Fruit fly (Drosophila melanogaster) whole organism: ENCODE data around the gene CG13676.

Experiments used
- CG8478 ChIP-seq: fragments of >200 bp; optimal IDR thresholded peaks from 2 replicates; lab custom pipeline; 2018; ENCODE audit warnings: inconsistent platforms
- Dll ChIP-seq: fragments of >200 bp; optimal IDR thresholded peaks from 2 replicates; lab custom pipeline; 2017
- EcR ChIP-seq, 2 experiments: fragments of >200 bp; optimal IDR thresholded peaks; 2 replicates each; lab custom pipeline; 2017; ENCODE audit warnings: missing biosample characterization in 2 of 2, missing genetic modification characterization in 2 of 2, missing genetic modification reagents in 2 of 2
- pan ChIP-seq: fragments of >200 bp; optimal IDR thresholded peaks from 2 replicates; lab custom pipeline; 2017
- psq ChIP-seq: fragments of >200 bp; optimal IDR thresholded peaks from 2 replicates; lab custom pipeline; 2017
- usp ChIP-seq: fragments of >200 bp; optimal IDR thresholded peaks from 2 replicates; lab custom pipeline; 2017; ENCODE audit warnings: missing biosample characterization, missing genetic modification characterization, mixed read lengths

Gene CG13676

dm6 chr3L:8137448-8137906, 14.1 kb downstream of the CG13676 start, which contains the start of the genes Setx and mus301:
Gene Setx (minus strand): TSS chr3L:8137498.
Gene mus301 (plus strand): TSS chr3L:8137808.
- TF ChIP-seq CG8478 (lab: Kevin White, UChicago), result no peak
- no peak for TF ChIP-seq EcR (GFP tag; optimal IDR thresholded peaks at IDR 0.05; lab: Kevin White, UChicago)
- TF ChIP-seq Dll (lab: Kevin White, UChicago), result no peak
- TF ChIP-seq usp, result no peak
- no peak for TF ChIP-seq pan (lab: Kevin White, UChicago)
- TF ChIP-seq psq (lab: Kevin White, UChicago), result no peak

DNA sequence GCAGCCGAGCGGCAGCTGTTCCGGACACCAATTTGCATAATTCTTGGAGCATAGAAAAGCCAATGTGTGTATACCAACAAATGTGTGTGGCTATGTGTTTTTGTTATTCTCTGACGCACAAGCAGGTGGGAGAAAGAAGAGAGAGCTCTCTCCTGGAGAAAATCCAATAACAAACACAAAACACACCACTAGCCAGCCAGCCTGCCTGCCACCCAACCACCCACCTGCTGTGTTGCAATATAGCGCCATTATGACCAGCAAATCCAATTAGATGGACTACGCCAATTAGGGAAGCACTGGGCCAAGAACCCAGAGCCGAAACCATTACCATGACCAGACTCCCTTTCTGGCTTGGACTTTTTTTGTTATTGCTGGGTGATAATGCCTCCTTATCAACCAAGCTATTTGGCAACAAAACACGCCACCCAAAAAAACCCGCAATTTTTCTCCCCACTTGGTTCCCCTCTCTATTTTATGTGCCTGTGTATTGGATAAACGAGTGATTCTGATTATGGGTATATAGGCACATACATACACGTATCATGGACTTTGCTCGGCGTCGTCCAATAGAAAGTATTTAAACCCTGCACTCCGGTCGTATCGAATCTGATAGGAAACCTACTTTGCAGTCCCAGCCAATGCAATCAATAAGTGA, 23.1 kb downstream of the CG13676 start:
- TF ChIP-seq pan (lab: Kevin White, UChicago) (no peak), CG8478 (lab: Kevin White, UChicago) (no peak)

- no peak for TF ChIP-seq usp
- no peak for TF ChIP-seq psq (lab: Kevin White, UChicago)
- TF ChIP-seq EcR (GFP tag; optimal IDR thresholded peaks at IDR 0.05; lab: Kevin White, UChicago), result no peak
- no peak for TF ChIP-seq CG8478 (lab: Kevin White, UChicago)
- TF ChIP-seq Dll (lab: Kevin White, UChicago), result no peak
- TF ChIP-seq pan (lab: Kevin White, UChicago), result no peak
Measured at dm6 chr3L:8127712-8128210, 23.9 kb downstream of the CG13676 start, which contains the start of the genes Cds and Uba2. Gene Cds (plus strand): TSS chr3L:8127762. Gene Uba2 (minus strand): TSS chr3L:8127818.

dm6 chr3L:8124481-8125359, 26.9 kb downstream of the CG13676 start, which contains the start of the genes CG7550 and mRpL36:
Gene CG7550 (minus strand): TSS chr3L:8124531.
Gene mRpL36 (minus strand): TSS chr3L:8125132.
- TF ChIP-seq CG8478 (lab: Kevin White, UChicago) (no peak), Dll (lab: Kevin White, UChicago) (no peak), pan (lab: Kevin White, UChicago) (no peak), EcR (GFP tag; optimal IDR thresholded peaks at IDR 0.05; lab: Kevin White, UChicago) (no peak), usp (no peak), psq (lab: Kevin White, UChicago) (no peak)

DNA sequence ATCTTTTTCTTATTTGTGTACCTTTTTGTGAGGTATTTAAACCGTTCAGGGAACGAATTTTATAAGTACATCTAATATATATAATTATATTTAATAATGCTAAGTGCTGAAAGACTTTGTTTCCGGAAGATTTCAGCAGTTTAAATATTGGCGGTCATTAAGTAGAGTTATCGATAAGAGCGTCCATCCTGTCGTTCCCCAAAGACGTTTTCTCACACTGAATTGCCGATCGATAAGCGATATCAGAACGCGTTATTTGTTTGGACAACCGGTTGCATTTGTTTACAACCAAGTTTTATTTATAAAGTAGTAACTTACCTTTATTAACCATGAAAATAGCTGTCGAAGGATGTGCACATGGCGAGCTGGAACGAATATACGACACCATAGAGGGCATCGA, 30.0 kb downstream of the CG13676 start, which contains the start of gene ldbr:
Gene ldbr (plus strand): TSS at position 238 of the 400 bp plus-strand sequence.
- TF ChIP-seq CG8478 (lab: Kevin White, UChicago) (no peak), usp (no peak), psq (lab: Kevin White, UChicago) (no peak), Dll (lab: Kevin White, UChicago) (no peak), EcR (GFP tag; optimal IDR thresholded peaks at IDR 0.05; lab: Kevin White, UChicago) (no peak), pan (lab: Kevin White, UChicago) (no peak)

DNA sequence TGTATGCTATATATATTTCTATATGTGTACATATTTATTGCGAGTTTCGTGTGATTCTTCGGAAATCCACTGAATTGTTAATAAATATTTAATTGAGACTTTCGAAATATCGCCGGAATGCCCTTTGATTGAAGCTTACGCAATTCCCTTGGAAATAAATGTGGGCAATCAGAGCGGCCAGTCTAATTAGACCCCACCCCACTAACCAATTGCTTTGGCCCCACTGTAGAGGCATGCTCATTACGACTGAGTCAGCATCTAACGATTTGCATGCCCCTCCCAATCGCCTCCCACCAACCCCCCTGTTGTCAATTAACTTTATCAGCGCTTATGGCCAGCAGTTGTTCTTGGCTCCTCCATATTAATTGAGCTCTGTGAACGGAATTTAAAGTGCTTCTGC, 34.8 kb downstream of the CG13676 start:
- TF ChIP-seq EcR (GFP tag; optimal IDR thresholded peaks at IDR 0.05; lab: Kevin White, UChicago) (no peak), psq (lab: Kevin White, UChicago) (no peak), usp (no peak), Dll (lab: Kevin White, UChicago) (no peak), pan (lab: Kevin White, UChicago) (no peak), CG8478 (lab: Kevin White, UChicago) (no peak)

DNA sequence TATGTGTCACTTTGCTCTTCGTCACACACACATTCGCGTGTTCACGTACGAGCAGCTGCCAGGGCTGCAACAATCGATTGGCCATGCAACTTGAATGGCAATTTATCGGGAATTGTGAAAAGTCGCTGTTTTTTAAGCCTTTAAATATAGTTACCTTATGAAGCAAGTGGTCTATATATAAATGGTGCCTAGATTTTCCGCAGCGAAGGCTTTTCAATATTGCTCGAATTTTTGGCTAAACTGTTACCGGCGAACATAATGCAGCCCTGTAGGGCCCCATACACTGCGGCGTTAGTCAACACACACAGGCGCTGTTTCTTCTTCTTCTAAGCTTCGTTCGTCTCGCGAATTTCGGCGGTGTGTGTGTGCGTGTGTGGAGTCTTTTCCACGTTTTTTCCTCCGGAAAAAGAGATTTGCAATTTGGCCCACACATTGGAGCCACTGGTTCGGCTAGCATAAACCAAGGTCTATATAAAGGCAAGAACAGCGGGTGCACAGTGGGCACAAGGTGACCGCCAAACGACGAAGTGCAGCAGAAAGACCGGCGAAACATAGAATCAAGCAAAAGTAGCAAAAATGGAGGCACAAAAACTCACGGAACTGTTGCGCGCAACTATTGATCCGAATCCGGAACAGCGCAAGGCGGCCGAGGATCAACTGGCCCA, 35.6 kb downstream of the CG13676 start, which contains the start of the genes Arp3 and msk:
Gene Arp3 (minus strand): TSS at position 39 of the 665 bp plus-strand sequence.
Gene msk (plus strand): TSS at position 316 of the 665 bp plus-strand sequence.
- no peak for TF ChIP-seq psq (lab: Kevin White, UChicago)
- no peak for TF ChIP-seq CG8478 (lab: Kevin White, UChicago)
- no peak for TF ChIP-seq pan (lab: Kevin White, UChicago)
- no peak for TF ChIP-seq Dll (lab: Kevin White, UChicago)
- TF ChIP-seq EcR (GFP tag; optimal IDR thresholded peaks at IDR 0.05; lab: Kevin White, UChicago), result no peak
- no peak for TF ChIP-seq usp

dm6 chr3L:8110171-8110570, 41.4 kb downstream of the CG13676 start, which contains the start of gene Nulp1:
Gene Nulp1 (plus strand): TSS chr3L:8110368.
- no peak for TF ChIP-seq usp
- no peak for TF ChIP-seq Dll (lab: Kevin White, UChicago)
- TF ChIP-seq pan (lab: Kevin White, UChicago), result no peak

DNA sequence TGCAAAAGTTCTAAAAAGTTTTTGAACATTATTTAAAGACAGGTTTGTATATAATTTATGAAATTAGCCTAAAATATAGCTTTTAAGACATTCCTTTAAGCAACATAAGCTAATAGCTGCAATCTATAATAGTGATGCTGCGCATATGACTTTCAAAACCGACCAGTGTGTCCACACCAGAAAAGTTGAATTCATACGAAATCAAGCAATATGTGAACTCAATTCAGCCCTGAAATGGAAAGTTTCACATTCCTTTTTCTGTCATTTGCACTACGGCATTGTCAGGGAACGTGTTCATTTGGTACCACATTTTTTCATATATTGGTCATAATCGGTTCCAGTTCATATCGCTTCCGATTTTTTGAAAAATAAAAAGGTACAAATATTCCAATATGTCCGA, 42.7 kb downstream of the CG13676 start, which contains the start of gene fan:
Gene fan (plus strand): TSS at position 247 of the 400 bp plus-strand sequence.
- TF ChIP-seq Dll (lab: Kevin White, UChicago) (no peak), CG8478 (lab: Kevin White, UChicago) (no peak), pan (lab: Kevin White, UChicago) (no peak), usp (no peak), EcR (GFP tag; optimal IDR thresholded peaks at IDR 0.05; lab: Kevin White, UChicago) (no peak), psq (lab: Kevin White, UChicago) (no peak)

dm6 chr3L:8108201-8108600, 43.4 kb downstream of the CG13676 start:
- no peak for TF ChIP-seq psq (lab: Kevin White, UChicago)
- no peak for TF ChIP-seq EcR (GFP tag; optimal IDR thresholded peaks at IDR 0.05; lab: Kevin White, UChicago)
- TF ChIP-seq CG8478 (lab: Kevin White, UChicago), result no peak
- TF ChIP-seq pan (lab: Kevin White, UChicago), result no peak
- TF ChIP-seq usp, result no peak
- TF ChIP-seq Dll (lab: Kevin White, UChicago), result no peak
